Fruit fly (Drosophila melanogaster): ENCODE measurements around the gene CG8031.
A peak's percentile ranks its signal among the peaks of the same experiment; 100 is the strongest.

The CG8031 gene

DNA sequence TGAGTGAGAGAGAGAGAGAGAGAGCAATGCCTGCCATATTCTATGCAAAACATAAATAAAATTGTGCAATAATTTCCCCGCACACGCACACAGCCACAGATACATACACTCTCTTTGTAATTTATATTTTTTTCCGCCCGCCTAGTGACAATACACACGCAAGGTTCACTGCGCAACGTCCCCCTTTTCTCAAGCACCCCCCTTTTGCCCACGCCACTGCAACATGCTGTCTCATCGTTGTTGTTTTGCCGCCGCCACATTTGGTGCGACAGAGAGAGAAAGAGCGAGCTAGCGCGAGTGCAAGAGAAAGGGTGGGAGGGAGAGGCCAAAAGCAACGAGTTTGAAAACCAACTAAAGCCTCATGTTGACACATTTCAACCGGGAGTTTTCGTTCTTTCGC lies 1.2 kb upstream of the CG8031 start:
- TF ChIP-seq CG15710 (tag; optimal IDR thresholded peaks at IDR 0.05) (peak; percentile 65), CG12605 (GFP tag; IDR thresholded peaks at IDR 0.05) (peak; percentile 73; the same call in 1 of the 2 replicates), Ets98B (GFP tag; IDR thresholded peaks at IDR 0.05) (peak; percentile 89), rn (GFP tag; IDR thresholded peaks at IDR 0.05) (peak; percentile 43; the same call in 1 of the 2 replicates), CG4496 (GFP tag; IDR thresholded peaks at IDR 0.05) (peak; percentile 91), CG8301 (tag; optimal IDR thresholded peaks at IDR 0.05) (peak; percentile 60), gl (tag; optimal IDR thresholded peaks at IDR 0.05) (peak; percentile 58), CG9948 (tag; optimal IDR thresholded peaks at IDR 0.05) (peak; percentile 47), Snoo (tag; optimal IDR thresholded peaks at IDR 0.05) (peak; percentile 47), Pif1B (GFP tag; optimal IDR thresholded peaks at IDR 0.05) (peak; percentile 63), CG10348 (GFP tag; IDR thresholded peaks at IDR 0.05) (peak; percentile 48; the same call in 1 of the 2 replicates), CG32121 (GFP tag; IDR thresholded peaks at IDR 0.05) (peak; percentile 91), CG14655 (GFP tag; optimal IDR thresholded peaks at IDR 0.05) (no peak), EcR (GFP tag; optimal IDR thresholded peaks at IDR 0.05) (peak; percentile 72), CG8159 (tag; optimal IDR thresholded peaks at IDR 0.05) (peak; percentile 68), Pif1A (GFP tag; optimal IDR thresholded peaks at IDR 0.05) (peak; percentile 75), D1 (tag; optimal IDR thresholded peaks at IDR 0.05) (no peak), CG34367 (tag; optimal IDR thresholded peaks at IDR 0.05) (peak; percentile 53), CG13204 (GFP tag; optimal IDR thresholded peaks at IDR 0.05) (peak; percentile 47), fd96Ca (GFP tag; IDR thresholded peaks at IDR 0.05) (peak; percentile 90), CG17806 (tag; optimal IDR thresholded peaks at IDR 0.05) (peak; percentile 56)

DNA sequence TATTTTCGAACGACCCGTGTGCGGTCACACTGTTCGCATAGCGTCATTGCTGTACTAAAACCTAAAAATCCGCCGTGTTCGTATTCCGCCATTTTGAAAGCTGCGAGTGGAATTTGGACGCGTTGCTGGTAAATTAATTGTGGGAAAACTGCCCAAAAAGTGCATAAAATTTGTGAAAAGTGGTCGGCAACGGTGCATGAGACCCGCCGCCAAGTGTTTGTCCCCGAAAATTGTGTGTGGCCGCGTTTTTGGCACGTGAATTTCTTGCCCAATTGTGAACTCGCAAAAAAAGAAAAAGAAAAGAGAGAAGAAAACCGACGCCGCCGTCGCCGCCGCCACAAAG lies 482 bp upstream of the CG8031 start, which contains the start of gene CtBP:
Gene CtBP (plus strand): TSS at position 29 of the 343 bp plus-strand sequence.
- TF ChIP-seq rn (GFP tag; IDR thresholded peaks at IDR 0.05) (no peak), CG34367 (tag; optimal IDR thresholded peaks at IDR 0.05) (no peak), CG12605 (GFP tag; IDR thresholded peaks at IDR 0.05) (peak; percentile 14; the same call in 1 of the 2 replicates), CG4496 (GFP tag; IDR thresholded peaks at IDR 0.05) (peak; percentile 23; the same call in 1 of the 3 replicates)

DNA sequence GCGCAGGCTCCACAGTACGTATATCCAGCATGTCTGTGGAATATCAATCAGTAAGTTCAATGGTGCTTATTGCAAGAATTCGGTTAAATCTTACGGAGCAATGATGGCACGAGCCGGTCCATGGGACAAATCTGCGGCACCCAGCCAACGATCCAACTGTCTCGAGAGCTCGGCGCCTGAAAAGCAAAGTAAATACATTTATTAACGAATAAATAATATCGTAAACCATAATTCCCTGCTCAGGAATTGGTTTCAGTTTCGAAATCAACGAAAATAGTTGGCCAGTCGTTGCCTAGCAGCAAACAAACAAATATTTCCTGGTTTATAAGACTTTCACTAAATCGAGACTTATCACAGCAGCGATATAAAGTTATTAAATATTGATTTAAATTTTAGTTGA lies 1.5 kb downstream of the CG8031 start, which contains the start of gene CG11656:
Gene CG11656 (plus strand): TSS at position 301 of the 400 bp plus-strand sequence.
- TF ChIP-seq CG17806 (tag; optimal IDR thresholded peaks at IDR 0.05) (no peak), CG8301 (tag; optimal IDR thresholded peaks at IDR 0.05) (no peak), Ets98B (GFP tag; IDR thresholded peaks at IDR 0.05) (no peak), D1 (tag; optimal IDR thresholded peaks at IDR 0.05) (no peak), CG10348 (GFP tag; IDR thresholded peaks at IDR 0.05) (no peak), CG14655 (GFP tag; optimal IDR thresholded peaks at IDR 0.05) (no peak), fd96Ca (GFP tag; IDR thresholded peaks at IDR 0.05) (no peak), CG8159 (tag; optimal IDR thresholded peaks at IDR 0.05) (no peak), Snoo (tag; optimal IDR thresholded peaks at IDR 0.05) (no peak), rn (GFP tag; IDR thresholded peaks at IDR 0.05) (no peak), Pif1B (GFP tag; optimal IDR thresholded peaks at IDR 0.05) (no peak), CG15710 (tag; optimal IDR thresholded peaks at IDR 0.05) (no peak), CG4496 (GFP tag; IDR thresholded peaks at IDR 0.05) (no peak), Pif1A (GFP tag; optimal IDR thresholded peaks at IDR 0.05) (no peak), gl (tag; optimal IDR thresholded peaks at IDR 0.05) (no peak), EcR (GFP tag; optimal IDR thresholded peaks at IDR 0.05) (no peak)

DNA sequence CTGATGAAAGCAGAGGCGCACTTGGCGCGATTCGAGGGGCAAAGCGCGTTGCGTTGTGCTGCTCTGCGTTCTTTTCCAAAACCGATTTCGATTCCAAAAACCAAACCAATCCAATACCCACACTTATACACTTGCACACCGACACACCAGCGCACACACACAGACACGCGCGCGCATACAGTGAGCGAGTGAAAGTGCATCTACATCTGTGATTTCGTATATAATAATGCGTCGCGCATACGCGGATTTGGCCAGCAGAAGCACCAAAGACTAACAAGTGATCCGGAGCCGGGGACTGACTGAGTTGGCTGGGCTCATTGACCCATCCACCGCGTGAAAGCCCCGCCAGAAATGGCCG lies 12.9 kb downstream of the CG8031 start:
- TF ChIP-seq CG14655 (GFP tag; optimal IDR thresholded peaks at IDR 0.05) (no peak), CG12605 (GFP tag; IDR thresholded peaks at IDR 0.05) (no peak), CG8301 (tag; optimal IDR thresholded peaks at IDR 0.05) (no peak), Snoo (tag; optimal IDR thresholded peaks at IDR 0.05) (no peak), rn (GFP tag; IDR thresholded peaks at IDR 0.05) (no peak)

DNA sequence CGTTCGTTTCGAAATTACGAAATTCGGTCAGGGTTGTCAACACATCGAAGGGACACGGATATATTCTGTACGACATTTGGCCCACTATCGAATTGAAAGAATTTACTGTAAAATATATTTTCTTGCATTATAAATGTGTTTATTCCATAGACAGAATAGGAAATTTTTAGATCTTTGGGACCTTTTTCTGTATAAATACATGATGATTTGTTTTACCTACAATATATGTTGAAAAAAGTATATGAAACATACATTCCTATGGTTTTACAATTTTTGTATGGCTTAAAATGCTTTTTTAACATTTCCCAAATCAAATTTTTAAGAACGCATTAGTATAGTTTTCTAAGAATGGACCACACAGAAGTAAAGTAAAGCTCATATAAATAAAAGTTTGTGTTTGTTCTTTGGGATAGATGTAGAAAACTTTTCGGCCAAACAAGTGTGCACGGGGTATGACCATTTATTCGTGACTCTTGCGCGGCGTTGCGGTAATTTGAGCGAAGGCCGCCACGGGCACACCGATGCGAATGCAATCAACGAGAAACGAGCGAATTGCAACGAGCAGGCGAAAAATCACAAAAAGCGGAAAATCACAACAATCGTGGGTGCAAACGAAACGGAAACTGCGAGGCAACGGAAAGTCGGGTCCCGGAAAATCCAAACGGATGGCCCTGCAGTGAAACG lies 13.4 kb downstream of the CG8031 start, which contains the start of the genes CG17327, CG44194 and CG7518:
Gene CG17327 (minus strand): TSS at position 177 of the 684 bp plus-strand sequence.
Gene CG44194 (minus strand): TSS at position 177 of the 684 bp plus-strand sequence.
Gene CG7518 (plus strand): TSS at position 540 of the 684 bp plus-strand sequence.
- TF ChIP-seq CG9948 (tag; optimal IDR thresholded peaks at IDR 0.05) (no peak), Pif1B (GFP tag; optimal IDR thresholded peaks at IDR 0.05) (no peak), EcR (GFP tag; optimal IDR thresholded peaks at IDR 0.05) (no peak), CG12605 (GFP tag; IDR thresholded peaks at IDR 0.05) (no peak), CG4496 (GFP tag; IDR thresholded peaks at IDR 0.05) (0 out of 3 replicates have a peak, but pooled peaks have one; percentile 11), CG14655 (GFP tag; optimal IDR thresholded peaks at IDR 0.05) (no peak), CG32121 (GFP tag; IDR thresholded peaks at IDR 0.05) (no peak), CG8159 (tag; optimal IDR thresholded peaks at IDR 0.05) (no peak), Ets98B (GFP tag; IDR thresholded peaks at IDR 0.05) (0 out of 2 replicates have a peak, but pooled peaks have one; percentile 15), Snoo (tag; optimal IDR thresholded peaks at IDR 0.05) (no peak)

DNA sequence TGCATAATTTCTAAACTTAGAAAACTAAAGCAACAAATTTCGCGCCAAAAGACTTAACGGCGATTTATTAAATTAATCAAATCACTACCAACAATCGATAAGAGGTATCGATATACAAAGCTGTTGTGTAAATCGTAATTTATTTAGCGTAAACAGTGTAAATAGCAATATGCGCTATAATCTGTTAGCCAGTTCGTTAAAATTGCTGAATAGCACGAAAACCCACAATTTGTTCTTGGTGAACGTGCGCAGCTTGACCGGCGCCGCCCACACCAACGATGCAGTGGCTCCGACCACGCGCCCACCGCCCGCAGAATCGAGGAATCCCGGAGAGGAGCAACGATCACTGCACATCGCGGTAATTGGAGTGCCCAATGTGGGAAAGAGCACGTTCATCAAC lies 15.6 kb downstream of the CG8031 start, which contains the start of gene CG7488:
Gene CG7488 (plus strand): TSS at position 99 of the 400 bp plus-strand sequence.
- no peak for TF ChIP-seq D1 (tag; optimal IDR thresholded peaks at IDR 0.05)

Measured in whole organism, pupa.